Worm (Caenorhabditis elegans): ENCODE measurements around the gene nasp-2.

Gene nasp-2

ce11 chrV:13269228-13269630 lies 42.8 kb downstream of the nasp-2 start (continued):
- peak; percentile 22 for TF ChIP-seq ztf-7 (tag; optimal IDR thresholded peaks at IDR 0.05)
- no peak for TF ChIP-seq mxl-2 (GFP tag; conservative IDR thresholded peaks at IDR 0.05)
- TF ChIP-seq mes-2 (tag; optimal IDR thresholded peaks at IDR 0.05; ENCODE audit: poor library complexity, severe bottlenecking): peak; percentile 21
- peak; percentile 82 for TF ChIP-seq dmd-6 (GFP tag; IDR thresholded peaks at IDR 0.05)
- peak; percentile 32 to 59 for TF ChIP-seq lsy-2 (tag; optimal IDR thresholded peaks at IDR 0.05)
- TF ChIP-seq nhr-25 (tag; optimal IDR thresholded peaks at IDR 0.05; ENCODE audit: borderline replicate concordance, insufficient read depth): no peak
- no peak for TF ChIP-seq nhr-42 (GFP tag; IDR thresholded peaks at IDR 0.05)
- TF ChIP-seq F37D6.2 (tag; optimal IDR thresholded peaks at IDR 0.05): no peak
- TF ChIP-seq hif-1 (tag; optimal IDR thresholded peaks at IDR 0.05): peak in 1 of 2 experiments; percentile 17
- no peak for TF ChIP-seq ceh-28 (tag; optimal IDR thresholded peaks at IDR 0.05)
- no peak; the same call in 1 of the 2 replicates for TF ChIP-seq pha-4 (GFP tag; IDR thresholded peaks at IDR 0.05)
- TF ChIP-seq pha-4 (tag; optimal IDR thresholded peaks at IDR 0.05): no peak
- TF ChIP-seq T20F7.1 (GFP tag; optimal IDR thresholded peaks at IDR 0.05): peak; percentile 39
- TF ChIP-seq Y48G9A.11 (GFP tag; IDR thresholded peaks at IDR 0.05): no peak

ce11 chrV:13268032-13268431 lies 44.0 kb downstream of the nasp-2 start:
- TF ChIP-seq lin-29 (GFP tag; IDR thresholded peaks at IDR 0.05) (no peak), madf-5 (GFP tag; IDR thresholded peaks at IDR 0.05) (no peak), nhr-77 (tag; optimal IDR thresholded peaks at IDR 0.05) (peak; percentile 27), nhr-102 (tag; optimal IDR thresholded peaks at IDR 0.05) (peak; percentile 38), ama-1 (optimal IDR thresholded peaks at IDR 0.05) (no peak), dmd-8 (GFP tag; IDR thresholded peaks at IDR 0.05) (no peak), zip-11 (GFP tag; IDR thresholded peaks at IDR 0.05) (no peak), nhr-11 (tag; optimal IDR thresholded peaks at IDR 0.05) (no peak), pha-4 (GFP tag; IDR thresholded peaks at IDR 0.05) (0 out of 2 replicates have a peak, but pooled peaks have one; percentile 36), pha-4 (tag; optimal IDR thresholded peaks at IDR 0.05) (no peak), unc-62 (GFP tag; optimal IDR thresholded peaks at IDR 0.05 in 1 of 2) (no peak), unc-62 (tag; optimal IDR thresholded peaks at IDR 0.05) (no peak), nhr-25 (tag; optimal IDR thresholded peaks at IDR 0.05; ENCODE audit: borderline replicate concordance, insufficient read depth) (no peak), ceh-82 (tag; optimal IDR thresholded peaks at IDR 0.05) (no peak), ces-1 (GFP tag; optimal IDR thresholded peaks at IDR 0.05) (no peak), spr-1 (tag; optimal IDR thresholded peaks at IDR 0.05) (no peak), lin-1 (GFP tag; IDR thresholded peaks at IDR 0.05) (peak; percentile 12; the same call in 1 of the 2 replicates), nhr-42 (GFP tag; IDR thresholded peaks at IDR 0.05) (no peak), nhr-6 (tag; optimal IDR thresholded peaks at IDR 0.05) (peak; percentile 39), daf-19 (GFP tag; conservative IDR thresholded peaks at IDR 0.05) (no peak), nhr-111 (GFP tag; optimal IDR thresholded peaks at IDR 0.05) (no peak), lsy-2 (tag; optimal IDR thresholded peaks at IDR 0.05) (peak in 1 of 2 experiments; percentile 42), nhr-28 (tag; optimal IDR thresholded peaks at IDR 0.05) (peak; percentile 95), Y105C5A.15 (GFP tag; IDR thresholded peaks at IDR 0.05) (no peak), F49E8.2 (tag; optimal IDR thresholded peaks at IDR 0.05; ENCODE audit: borderline replicate concordance) (no peak), dve-1 (tag; optimal IDR thresholded peaks at IDR 0.05; ENCODE audit: insufficient read depth) (peak; percentile 54), tra-1 (GFP tag; IDR thresholded peaks at IDR 0.05) (0 out of 2 replicates have a peak, but pooled peaks have one; percentile 28), pqm-1 (tag; optimal IDR thresholded peaks at IDR 0.05) (peak; percentile 96), F10B5.3 (tag; optimal IDR thresholded peaks at IDR 0.05) (no peak), F26F4.8 (GFP tag; conservative IDR thresholded peaks at IDR 0.05) (no peak), daf-12 (tag; optimal IDR thresholded peaks at IDR 0.05) (no peak), lin-38 (GFP tag; IDR thresholded peaks at IDR 0.05) (no peak), lim-7 (GFP tag; IDR thresholded peaks at IDR 0.05) (no peak), dmd-6 (GFP tag; IDR thresholded peaks at IDR 0.05) (peak; percentile 74), jun-1 (tag; optimal IDR thresholded peaks at IDR 0.05) (peak; percentile 46), cey-2 (tag; optimal IDR thresholded peaks at IDR 0.05; ENCODE audit: borderline replicate concordance, insufficient read depth) (no peak), tag-97 (GFP tag; IDR thresholded peaks at IDR 0.05) (no peak), nhr-41 (GFP tag; IDR thresholded peaks at IDR 0.05) (no peak), spr-3 (GFP tag; optimal IDR thresholded peaks at IDR 0.05) (no peak), zfp-3 (GFP tag; conservative IDR thresholded peaks at IDR 0.05) (no peak), mep-1 (tag; optimal IDR thresholded peaks at IDR 0.05) (peak; percentile 0), Y48G9A.11 (GFP tag; IDR thresholded peaks at IDR 0.05) (no peak)

Measured in whole organism, L4 larva.